Fruit fly (Drosophila melanogaster) whole organism, embryonic: Measurements from ENCODE around the gene CG14406.
A peak's percentile ranks its signal among the peaks of the same experiment; 100 is the strongest.

Experiments
- CG10147 ChIP-seq: fragments of 200-800 bp; sonication (Bioruptor generic); optimal IDR thresholded peaks from 2 replicates; lab custom pipeline; 2019; ENCODE audit warnings: missing biosample characterization, mild to moderate bottlenecking, missing genetic modification characterization, moderate library complexity
- CG10267 ChIP-seq: fragments of 200-800 bp; sonication (Bioruptor generic); optimal IDR thresholded peaks from 2 replicates; lab custom pipeline; 2018; ENCODE audit warnings: missing biosample characterization, mild to moderate bottlenecking, missing genetic modification characterization, moderate library complexity
- CG11085 ChIP-seq: fragments of 200-800 bp; sonication (Bioruptor generic); IDR thresholded peaks from 2 replicates; pipeline ENCODE4 v1.3.6; 2022; ENCODE audit warnings: missing biosample characterization, missing genetic modification characterization
- CG12299 ChIP-seq: fragments of 200-800 bp; sonication (Bioruptor generic); optimal IDR thresholded peaks from 2 replicates; lab custom pipeline; 2018; ENCODE audit warnings: missing biosample characterization, mild to moderate bottlenecking, missing genetic modification characterization
- CG13123 ChIP-seq: fragments of 200-800 bp; sonication (Bioruptor generic); optimal IDR thresholded peaks from 2 replicates; lab custom pipeline; 2016; ENCODE audit warnings: missing biosample characterization, missing genetic modification characterization
- CG13424 ChIP-seq: fragments of 200-800 bp; sonication (Bioruptor generic); optimal IDR thresholded peaks from 2 replicates; lab custom pipeline; 2019; ENCODE audit warnings: missing biosample characterization, mild to moderate bottlenecking, missing genetic modification characterization, moderate library complexity
- CG15011 ChIP-seq: fragments of 200-800 bp; sonication (Bioruptor generic); optimal IDR thresholded peaks from 3 replicates; lab custom pipeline; 2018; ENCODE audit warnings: missing biosample characterization, mild to moderate bottlenecking, missing genetic modification characterization
- CG1602 ChIP-seq: fragments of 200-800 bp; sonication (Bioruptor generic); optimal IDR thresholded peaks from 3 replicates; lab custom pipeline; 2016; ENCODE audit warnings: missing biosample characterization, missing genetic modification characterization
- CG17829 ChIP-seq: fragments of 200-800 bp; optimal IDR thresholded peaks from 2 replicates; lab custom pipeline; 2019; ENCODE audit warnings: missing biosample characterization, mild to moderate bottlenecking, missing genetic modification characterization, moderate library complexity
- CG18262 ChIP-seq: fragments of 200-800 bp; optimal IDR thresholded peaks from 3 replicates; lab custom pipeline; 2019; ENCODE audit warnings: missing biosample characterization, mild to moderate bottlenecking, missing genetic modification characterization, moderate library complexity
- CG18764 ChIP-seq: fragments of 200-800 bp; sonication (Bioruptor generic); optimal IDR thresholded peaks from 3 replicates; lab custom pipeline; 2016; ENCODE audit warnings: missing biosample characterization, missing genetic modification characterization
- CG2202 ChIP-seq: fragments of 200-800 bp; sonication (Bioruptor generic); optimal IDR thresholded peaks from 2 replicates; lab custom pipeline; 2018; ENCODE audit warnings: missing biosample characterization, mild to moderate bottlenecking, missing genetic modification characterization
- CG42726 ChIP-seq: fragments of 200-800 bp; sonication (Bioruptor generic); IDR thresholded peaks from 2 replicates; pipeline ENCODE4 v1.3.6; 2022; ENCODE audit warnings: missing biosample characterization, missing genetic modification characterization; ENCODE audit not compliant: partially characterized antibody
- CG4282 ChIP-seq: fragments of 200-800 bp; sonication (Bioruptor generic); optimal IDR thresholded peaks from 2 replicates; lab custom pipeline; 2016; ENCODE audit warnings: missing biosample characterization, missing genetic modification characterization
- CG4424 ChIP-seq: fragments of 200-800 bp; sonication (Bioruptor generic); optimal IDR thresholded peaks from 3 replicates; lab custom pipeline; 2016; ENCODE audit warnings: missing biosample characterization, missing genetic modification characterization
- CG6765 ChIP-seq: fragments of 200-800 bp; sonication (Bioruptor generic); optimal IDR thresholded peaks from 3 replicates; lab custom pipeline; 2017; ENCODE audit warnings: missing biosample characterization, mild to moderate bottlenecking, missing genetic modification characterization
- CG8281 ChIP-seq: fragments of 200-800 bp; sonication (Bioruptor generic); optimal IDR thresholded peaks from 2 replicates; lab custom pipeline; 2018; ENCODE audit warnings: missing biosample characterization, mild to moderate bottlenecking, missing genetic modification characterization, moderate library complexity
- CG9932 ChIP-seq: fragments of 200-800 bp; sonication (Bioruptor generic); IDR thresholded peaks from 2 replicates; pipeline ENCODE4 v1.3.6; 2022; ENCODE audit warnings: missing biosample characterization, missing genetic modification characterization
- E2f1 ChIP-seq: fragments of 200-800 bp; sonication (Bioruptor generic); IDR thresholded peaks from 2 replicates; pipeline ENCODE4 v1.3.6; 2022; ENCODE audit warnings: missing biosample characterization, missing genetic modification characterization
- Elba2 ChIP-seq: fragments of 200-800 bp; sonication (Bioruptor generic); optimal IDR thresholded peaks from 3 replicates; lab custom pipeline; 2016; ENCODE audit warnings: missing biosample characterization, missing genetic modification characterization
- HLHmδ ChIP-seq: fragments of 200-800 bp; sonication (Bioruptor generic); optimal IDR thresholded peaks from 2 replicates; lab custom pipeline; 2018; ENCODE audit warnings: missing biosample characterization, mild to moderate bottlenecking, missing genetic modification characterization, moderate library complexity
- Hand ChIP-seq: fragments of 200-800 bp; sonication (Bioruptor generic); optimal IDR thresholded peaks from 2 replicates; lab custom pipeline; 2017; ENCODE audit warnings: mild to moderate bottlenecking, missing biosample characterization, missing genetic modification reagents, missing genetic modification characterization
- HmgZ ChIP-seq: fragments of 200-800 bp; sonication (Bioruptor generic); optimal IDR thresholded peaks from 2 replicates; lab custom pipeline; 2018; ENCODE audit warnings: missing biosample characterization, mild to moderate bottlenecking, missing genetic modification characterization
- MTF-1 ChIP-seq: fragments of 200-800 bp; sonication (Bioruptor generic); optimal IDR thresholded peaks from 2 replicates; lab custom pipeline; 2018; ENCODE audit warnings: missing biosample characterization, mild to moderate bottlenecking, missing genetic modification characterization, borderline replicate concordance
- Nf-YA ChIP-seq: fragments of 200-800 bp; sonication (Bioruptor generic); IDR thresholded peaks from 2 replicates; pipeline ENCODE4 v1.3.6; 2022; ENCODE audit warnings: missing biosample characterization, missing genetic modification characterization
- Nf-YB ChIP-seq: fragments of 200-800 bp; sonication (Bioruptor generic); optimal IDR thresholded peaks from 3 replicates; lab custom pipeline; 2019; ENCODE audit warnings: missing biosample characterization, mild to moderate bottlenecking, missing genetic modification characterization, moderate library complexity
- Pdp1 ChIP-seq, 2 experiments: fragments of 200-800 bp; sonication (Bioruptor generic); optimal IDR thresholded peaks; 3 replicates each; lab custom pipeline; 2016; ENCODE audit warnings: missing biosample characterization in 2 of 2, missing genetic modification characterization in 2 of 2, mild to moderate bottlenecking in 1 of 2, moderate library complexity in 1 of 2
- Poxn ChIP-seq: fragments of 200-800 bp; sonication (Bioruptor generic); IDR thresholded peaks from 2 replicates; pipeline ENCODE4 v1.3.6; 2022; ENCODE audit warnings: missing biosample characterization, missing genetic modification characterization
- Ravus ChIP-seq: fragments of 200-800 bp; sonication (Bioruptor generic); IDR thresholded peaks from 2 replicates; pipeline ENCODE4 v1.3.6; 2022; ENCODE audit warnings: missing biosample characterization, missing genetic modification characterization
- Spps ChIP-seq: fragments of 200-800 bp; sonication (Bioruptor generic); optimal IDR thresholded peaks from 2 replicates; lab custom pipeline; 2018; ENCODE audit warnings: missing biosample characterization, mild to moderate bottlenecking, missing genetic modification characterization
- Tbp ChIP-seq: fragments of >200 bp; optimal IDR thresholded peaks from 2 replicates; lab custom pipeline; 2018; ENCODE audit warnings: missing biosample characterization, missing genetic modification characterization
- Trl ChIP-seq, 3 experiments: fragments of >200 bp in 2 of 3; fragments of 200-800 bp in 1 of 3; sonication (Bioruptor generic) in 1 of 3; optimal IDR thresholded peaks; 2 replicates in 1 of 3; 3 replicates in 2 of 3; lab custom pipeline; 2016 to 2017; ENCODE audit warnings: missing biosample characterization in 1 of 3, missing genetic modification characterization in 1 of 3
- Vsx1 ChIP-seq: fragments of 200-800 bp; sonication (Bioruptor generic); optimal IDR thresholded peaks from 2 replicates; lab custom pipeline; 2017; ENCODE audit warnings: missing biosample characterization, mild to moderate bottlenecking, missing genetic modification characterization, missing genetic modification reagents
- aop ChIP-seq: fragments of 200-800 bp; sonication (Bioruptor generic); IDR thresholded peaks from 2 replicates; pipeline ENCODE4 v1.3.6; 2022; ENCODE audit warnings: missing biosample characterization, missing genetic modification characterization
- chm ChIP-seq: fragments of 200-800 bp; sonication (Bioruptor generic); IDR thresholded peaks from 2 replicates; pipeline ENCODE4 v1.3.6; 2022; ENCODE audit warnings: missing biosample characterization, missing genetic modification characterization
- cwo ChIP-seq: fragments of 200-800 bp; sonication (Bioruptor generic); optimal IDR thresholded peaks from 3 replicates; lab custom pipeline; 2017; ENCODE audit warnings: missing biosample characterization, missing genetic modification characterization, mild to moderate bottlenecking, moderate library complexity, missing genetic modification reagents
- da ChIP-seq: fragments of 200-800 bp; sonication (Bioruptor generic); optimal IDR thresholded peaks from 2 replicates; lab custom pipeline; 2016; ENCODE audit warnings: missing biosample characterization, missing genetic modification characterization
- dm ChIP-seq: fragments of 200-800 bp; sonication (Bioruptor generic); optimal IDR thresholded peaks from 3 replicates; lab custom pipeline; 2016; ENCODE audit warnings: missing biosample characterization, missing genetic modification characterization
- eyg ChIP-seq: fragments of 200-800 bp; sonication (Bioruptor generic); optimal IDR thresholded peaks from 3 replicates; lab custom pipeline; 2016; ENCODE audit warnings: missing biosample characterization, missing genetic modification characterization
- fd102C ChIP-seq: fragments of 200-800 bp; sonication (Bioruptor generic); optimal IDR thresholded peaks from 2 replicates; lab custom pipeline; 2018; ENCODE audit warnings: missing biosample characterization, mild to moderate bottlenecking, missing genetic modification characterization, moderate library complexity
- grau ChIP-seq: fragments of 200-800 bp; optimal IDR thresholded peaks from 3 replicates; lab custom pipeline; 2019; ENCODE audit warnings: missing biosample characterization, mild to moderate bottlenecking, missing genetic modification characterization, moderate library complexity
- ham ChIP-seq: fragments of 200-800 bp; sonication (Bioruptor generic); IDR thresholded peaks from 2 replicates; pipeline ENCODE4 v1.3.6; 2022; ENCODE audit warnings: missing biosample characterization, missing genetic modification characterization
- ken ChIP-seq: fragments of 200-800 bp; sonication (Bioruptor generic); IDR thresholded peaks from 3 replicates; pipeline ENCODE4 v1.3.6; 2022; ENCODE audit warnings: missing biosample characterization, missing genetic modification characterization
- otp ChIP-seq: fragments of 200-800 bp; sonication (Bioruptor generic); IDR thresholded peaks from 3 replicates; pipeline ENCODE4, ENCODE4 v1.3.6; 2022; ENCODE audit warnings: missing biosample characterization, missing genetic modification characterization
- phol ChIP-seq: fragments of 200-800 bp; sonication (Bioruptor generic); optimal IDR thresholded peaks from 3 replicates; lab custom pipeline; 2018; ENCODE audit warnings: missing biosample characterization, mild to moderate bottlenecking, missing genetic modification characterization, moderate library complexity
- sens-2 ChIP-seq: fragments of 200-800 bp; sonication (Bioruptor generic); IDR thresholded peaks from 2 replicates; pipeline ENCODE4 v1.3.6; 2022; ENCODE audit warnings: missing biosample characterization, missing genetic modification characterization
- sr ChIP-seq: fragments of 200-800 bp; sonication (Bioruptor generic); IDR thresholded peaks from 3 replicates; pipeline ENCODE4 v1.3.6; 2022; ENCODE audit warnings: missing biosample characterization, missing genetic modification characterization
- stwl ChIP-seq: fragments of 200-800 bp; sonication (Bioruptor generic); optimal IDR thresholded peaks from 3 replicates; lab custom pipeline; 2018; ENCODE audit warnings: missing biosample characterization, mild to moderate bottlenecking, missing genetic modification characterization, moderate library complexity
- sug ChIP-seq: fragments of 200-800 bp; optimal IDR thresholded peaks from 2 replicates; lab custom pipeline; 2019; ENCODE audit warnings: missing biosample characterization, mild to moderate bottlenecking, missing genetic modification characterization, moderate library complexity
- tx ChIP-seq: fragments of 200-800 bp; sonication (Bioruptor generic); optimal IDR thresholded peaks from 2 replicates; lab custom pipeline; 2016; ENCODE audit warnings: missing biosample characterization, missing genetic modification characterization
- vfl ChIP-seq: fragments of 200-800 bp; sonication (Bioruptor generic); optimal IDR thresholded peaks from 2 replicates; lab custom pipeline; 2016; ENCODE audit warnings: missing biosample characterization, missing genetic modification characterization
- vvl ChIP-seq: fragments of 200-800 bp; sonication (Bioruptor generic); IDR thresholded peaks from 2 replicates; pipeline ENCODE4 v1.3.6; 2022; ENCODE audit warnings: missing biosample characterization, missing genetic modification characterization

CG14406 gene

dm6 chrX:14953896-14954295 lies 43.3 kb upstream of the CG14406 start (continued):
- no peak for TF ChIP-seq CG8281 (tag; lab: Kevin White, UChicago)
- no peak for TF ChIP-seq Ravus (GFP tag; lab: Robert Waterston, UW)
- TF ChIP-seq CG13123 (GFP tag; lab: Kevin White, UChicago): no peak
- no peak for TF ChIP-seq Elba2 (GFP tag; lab: Kevin White, UChicago)
- no peak for TF ChIP-seq fd102C (GFP tag; lab: Kevin White, UChicago)
- TF ChIP-seq CG18262 (tag; lab: Kevin White, UChicago): peak; percentile 20
- no peak for TF ChIP-seq HLHmδ
- no peak for TF ChIP-seq sr (GFP tag; lab: Robert Waterston, UW)
- TF ChIP-seq eyg: no peak
- no peak for TF ChIP-seq ken (GFP tag; lab: Robert Waterston, UW)
- TF ChIP-seq CG18764 (GFP tag; lab: Kevin White, UChicago): no peak
- no peak for TF ChIP-seq MTF-1
- TF ChIP-seq CG15011 (GFP tag; lab: Kevin White, UChicago): no peak
- TF ChIP-seq CG42726 (GFP tag; lab: Robert Waterston, UW): no peak
- TF ChIP-seq ham (GFP tag; lab: Robert Waterston, UW): no peak
- peak; percentile 4 for TF ChIP-seq sug (tag; lab: Kevin White, UChicago)
- no peak for TF ChIP-seq Tbp
- TF ChIP-seq cwo (GFP tag; lab: Kevin White, UChicago): no peak
- no peak for TF ChIP-seq Nf-YA (GFP tag; lab: Robert Waterston, UW)
- no peak for TF ChIP-seq CG2202 (tag; lab: Kevin White, UChicago)
- TF ChIP-seq CG12299: no peak
- no peak for TF ChIP-seq Spps
- TF ChIP-seq CG13424 (tag; lab: Kevin White, UChicago): no peak
- TF ChIP-seq Hand: no peak
- TF ChIP-seq CG10267 (tag; lab: Kevin White, UChicago): peak; percentile 25
- TF ChIP-seq otp (GFP tag; lab: Robert Waterston, UW): no peak
- no peak for TF ChIP-seq Vsx1 (GFP tag; lab: Kevin White, UChicago)
- no peak for TF ChIP-seq CG11085
- peak; percentile 39 for TF ChIP-seq stwl (tag; lab: Kevin White, UChicago)
- no peak for TF ChIP-seq Nf-YB
- peak in 1 of 2 experiments; percentile 20 for TF ChIP-seq Pdp1 (GFP tag; optimal IDR thresholded peaks at IDR 0.05; lab: Kevin White, UChicago)
- TF ChIP-seq grau (tag; lab: Kevin White, UChicago): peak; percentile 40
- TF ChIP-seq CG17829 (tag; lab: Kevin White, UChicago): peak; percentile 13
- TF ChIP-seq Trl (optimal IDR thresholded peaks at IDR 0.05; lab: Kevin White, UChicago): no peak
- no peak for TF ChIP-seq Trl (GFP tag; optimal IDR thresholded peaks at IDR 0.05; lab: Kevin White, UChicago)
- no peak for TF ChIP-seq CG10147 (GFP tag; lab: Kevin White, UChicago)
- no peak for TF ChIP-seq da (GFP tag; lab: Kevin White, UChicago)
- no peak for TF ChIP-seq E2f1 (GFP tag; lab: Robert Waterston, UW)
- TF ChIP-seq tx: no peak
- no peak for TF ChIP-seq HmgZ (tag; lab: Kevin White, UChicago)
- TF ChIP-seq CG4282: no peak
- TF ChIP-seq chm: no peak
- no peak for TF ChIP-seq Poxn (GFP tag; lab: Robert Waterston, UW)
- TF ChIP-seq CG6765 (GFP tag; lab: Kevin White, UChicago): no peak
- TF ChIP-seq CG4424 (GFP tag; lab: Kevin White, UChicago): peak; percentile 9
- TF ChIP-seq dm: no peak
- TF ChIP-seq vfl: no peak
- TF ChIP-seq vvl: peak; percentile 41; the same call in 1 of the 2 replicates
- TF ChIP-seq aop: no peak
- no peak for TF ChIP-seq sens-2
- TF ChIP-seq CG1602: no peak
- no peak; the same call in 1 of the 2 replicates for TF ChIP-seq CG9932
- TF ChIP-seq phol (tag; lab: Kevin White, UChicago): peak; percentile 13
